Fruit fly (Drosophila melanogaster): ENCODE data around the gene CG13058.

The CG13058 gene

dm6 chr3L:16364182-16364581, 35.5 kb downstream of the CG13058 start (continued):
- no peak for TF ChIP-seq Doc3 (GFP tag; IDR thresholded peaks at IDR 0.05; ENCODE audit: partially characterized antibody)
- TF ChIP-seq zen (tag; optimal IDR thresholded peaks at IDR 0.05), result no peak
- no peak for TF ChIP-seq ERR (GFP tag; optimal IDR thresholded peaks at IDR 0.05)
- no peak for TF ChIP-seq scrt (GFP tag; optimal IDR thresholded peaks at IDR 0.05)
- peak; percentile 8 for TF ChIP-seq CG7839 (tag; optimal IDR thresholded peaks at IDR 0.05)
- no peak for TF ChIP-seq nmo (GFP tag; optimal IDR thresholded peaks at IDR 0.05)
- no peak for TF ChIP-seq CG7372 (GFP tag; IDR thresholded peaks at IDR 0.05)
- no peak for TF ChIP-seq HmgZ (tag; optimal IDR thresholded peaks at IDR 0.05)
- peak; percentile 9 for TF ChIP-seq CG4424 (GFP tag; optimal IDR thresholded peaks at IDR 0.05)
- TF ChIP-seq sens (GFP tag), result peak; percentile 75
- TF ChIP-seq nom (GFP tag; optimal IDR thresholded peaks at IDR 0.05), result peak; percentile 89
- TF ChIP-seq row (GFP tag; IDR thresholded peaks at IDR 0.05), result no peak
- TF ChIP-seq CG4820 (GFP tag; optimal IDR thresholded peaks at IDR 0.05), result no peak
- no peak for TF ChIP-seq corto (GFP tag; optimal IDR thresholded peaks at IDR 0.05)
- TF ChIP-seq CG12659 (GFP tag; optimal IDR thresholded peaks at IDR 0.05), result no peak
- TF ChIP-seq z (GFP tag; IDR thresholded peaks at IDR 0.05), result no peak
- peak; percentile 1 for TF ChIP-seq CG12391 (tag; optimal IDR thresholded peaks at IDR 0.05)
- TF ChIP-seq Bdp1 (GFP tag; optimal IDR thresholded peaks at IDR 0.05), result no peak
- no peak for TF ChIP-seq CG3281 (GFP tag; optimal IDR thresholded peaks at IDR 0.05)
- TF ChIP-seq sd (tag; optimal IDR thresholded peaks at IDR 0.05), result no peak
- TF ChIP-seq CG18619 (GFP tag; optimal IDR thresholded peaks at IDR 0.05), result no peak
- no peak for TF ChIP-seq Mad (GFP tag; optimal IDR thresholded peaks at IDR 0.05)
- no peak for TF ChIP-seq bcd (GFP tag; optimal IDR thresholded peaks at IDR 0.05)
- TF ChIP-seq dpn (GFP tag; optimal IDR thresholded peaks at IDR 0.05), result no peak
- peak; percentile 13 for TF ChIP-seq fd96Cb (tag; optimal IDR thresholded peaks at IDR 0.05)
- no peak for TF ChIP-seq Nf-YB (GFP tag; optimal IDR thresholded peaks at IDR 0.05)
- no peak for TF ChIP-seq CG2875 (GFP tag; optimal IDR thresholded peaks at IDR 0.05)
- no peak for TF ChIP-seq CG10959 (GFP tag; IDR thresholded peaks at IDR 0.05)
- no peak for TF ChIP-seq Sin3A (optimal IDR thresholded peaks at IDR 0.05)
- no peak for TF ChIP-seq Xbp1 (GFP tag; optimal IDR thresholded peaks at IDR 0.05)
- no peak for TF ChIP-seq CG14441 (GFP tag; IDR thresholded peaks at IDR 0.05)
- no peak for TF ChIP-seq CG34224 (GFP tag; IDR thresholded peaks at IDR 0.05; ENCODE audit: partially characterized antibody)
- TF ChIP-seq ind (GFP tag; optimal IDR thresholded peaks at IDR 0.05), result no peak
- TF ChIP-seq Sox100B (GFP tag; optimal IDR thresholded peaks at IDR 0.05), result peak; percentile 6
- peak; percentile 47 for TF ChIP-seq lbe (GFP tag; optimal IDR thresholded peaks at IDR 0.05)
- peak; percentile 30 for TF ChIP-seq Blimp-1 (GFP tag; optimal IDR thresholded peaks at IDR 0.05)
- no peak for TF ChIP-seq CG11696 (GFP tag; IDR thresholded peaks at IDR 0.05)
- TF ChIP-seq CG3065 (GFP tag; optimal IDR thresholded peaks at IDR 0.05), result no peak
- TF ChIP-seq kay (GFP tag; optimal IDR thresholded peaks at IDR 0.05), result no peak
- TF ChIP-seq CG10462 (GFP tag; optimal IDR thresholded peaks at IDR 0.05), result no peak
- TF ChIP-seq Med (GFP tag), result peak; percentile 44
- peak; percentile 5 for TF ChIP-seq grau (tag; optimal IDR thresholded peaks at IDR 0.05)

dm6 chr3L:16364599-16364998, 36.0 kb downstream of the CG13058 start, which contains the start of gene Cpr72Eb:
Gene Cpr72Eb, plus strand, starts transcription at chr3L:16364899.
- no peak for TF ChIP-seq CG6254 (GFP tag; optimal IDR thresholded peaks at IDR 0.05)

Measured in whole organism, embryonic.